Fruit fly (Drosophila melanogaster) whole organism, prepupa: ENCODE results near the gene Gk2.

ENCODE experiments used
- Blimp-1 ChIP-seq: fragments of 200-800 bp; sonication (Bioruptor generic); optimal IDR thresholded peaks from 3 replicates; lab custom pipeline; 2017; ENCODE audit warnings: missing biosample characterization, missing genetic modification characterization, mild to moderate bottlenecking, moderate library complexity, missing genetic modification reagents
- CG10631 ChIP-seq: fragments of 200-800 bp; sonication (Bioruptor generic); optimal IDR thresholded peaks from 2 replicates; lab custom pipeline; 2016; ENCODE audit warnings: missing biosample characterization, missing genetic modification characterization
- CG11294 ChIP-seq: fragments of 200-800 bp; sonication (Bioruptor generic); IDR thresholded peaks from 2 replicates; pipeline ENCODE4 v1.3.6; 2022; ENCODE audit warnings: missing biosample characterization, missing genetic modification characterization
- CG11902 ChIP-seq: fragments of 200-800 bp; sonication (Bioruptor generic); optimal IDR thresholded peaks from 3 replicates; lab custom pipeline; 2016; ENCODE audit warnings: missing biosample characterization, missing genetic modification characterization
- CG15336 ChIP-seq: fragments of 200-800 bp; sonication (Bioruptor generic); IDR thresholded peaks from 2 replicates; pipeline ENCODE4 v1.3.6; 2022; ENCODE audit warnings: missing biosample characterization, missing genetic modification characterization
- CG1621 ChIP-seq: fragments of 200-800 bp; sonication (Bioruptor generic); optimal IDR thresholded peaks from 3 replicates; lab custom pipeline; 2018; ENCODE audit warnings: missing biosample characterization, mild to moderate bottlenecking, missing genetic modification characterization
- CG16779 ChIP-seq: fragments of 200-800 bp; sonication (Bioruptor generic); optimal IDR thresholded peaks from 3 replicates; lab custom pipeline; 2017; ENCODE audit warnings: missing biosample characterization, mild to moderate bottlenecking, missing genetic modification characterization
- CG3032 ChIP-seq: fragments of 200-800 bp; optimal IDR thresholded peaks from 2 replicates; lab custom pipeline; 2019; ENCODE audit warnings: missing biosample characterization, mild to moderate bottlenecking, missing genetic modification characterization, moderate library complexity
- CG34406 ChIP-seq: fragments of 200-800 bp; sonication (Bioruptor generic); optimal IDR thresholded peaks from 3 replicates; lab custom pipeline; 2016; ENCODE audit warnings: missing biosample characterization, missing genetic modification characterization
- CG3919 ChIP-seq: fragments of 200-800 bp; sonication (Bioruptor generic); optimal IDR thresholded peaks from 3 replicates; lab custom pipeline; 2016; ENCODE audit warnings: missing biosample characterization, missing genetic modification characterization
- CG4318 ChIP-seq: fragments of 200-800 bp; sonication (Bioruptor generic); optimal IDR thresholded peaks from 3 replicates; lab custom pipeline; 2017; ENCODE audit warnings: missing biosample characterization, mild to moderate bottlenecking, missing genetic modification characterization
- CG6276 ChIP-seq: fragments of 200-800 bp; sonication (Bioruptor generic); optimal IDR thresholded peaks from 2 replicates; lab custom pipeline; 2017; ENCODE audit warnings: missing biosample characterization, mild to moderate bottlenecking, missing genetic modification characterization
- CG6792 ChIP-seq: fragments of 200-800 bp; sonication (Bioruptor generic); optimal IDR thresholded peaks from 3 replicates; lab custom pipeline; 2016; ENCODE audit warnings: missing biosample characterization, missing genetic modification characterization
- CG6808 ChIP-seq: fragments of 200-800 bp; sonication (Bioruptor generic); optimal IDR thresholded peaks from 3 replicates; lab custom pipeline; 2017; ENCODE audit warnings: missing biosample characterization, missing genetic modification characterization, mild to moderate bottlenecking, moderate library complexity, missing genetic modification reagents
- CG6854 ChIP-seq: fragments of 200-800 bp; sonication (Bioruptor generic); optimal IDR thresholded peaks from 2 replicates; lab custom pipeline; 2017; ENCODE audit warnings: missing biosample characterization, mild to moderate bottlenecking, missing genetic modification characterization
- CG7368 ChIP-seq: fragments of 200-800 bp; sonication (Bioruptor generic); optimal IDR thresholded peaks from 3 replicates; lab custom pipeline; 2016; ENCODE audit warnings: missing biosample characterization, missing genetic modification characterization
- CG8119 ChIP-seq: fragments of 200-800 bp; sonication (Bioruptor generic); IDR thresholded peaks from 3 replicates; pipeline ENCODE4 v1.3.6; 2022; ENCODE audit warnings: missing biosample characterization, missing genetic modification characterization
- CG8319 ChIP-seq: fragments of 200-800 bp; sonication (Bioruptor generic); optimal IDR thresholded peaks from 3 replicates; lab custom pipeline; 2016; ENCODE audit warnings: missing biosample characterization, missing genetic modification characterization
- CG8632 ChIP-seq: fragments of 200-800 bp; sonication (Bioruptor generic); optimal IDR thresholded peaks from 3 replicates; lab custom pipeline; 2016; ENCODE audit warnings: missing biosample characterization, missing genetic modification characterization
- Eip75B ChIP-seq: fragments of 200-800 bp; sonication (Bioruptor generic); optimal IDR thresholded peaks from 3 replicates; lab custom pipeline; 2016; ENCODE audit warnings: missing biosample characterization, missing genetic modification characterization
- Eip93F ChIP-seq: fragments of 200-800 bp; sonication (Bioruptor generic); optimal IDR thresholded peaks from 2 replicates; lab custom pipeline; 2016; ENCODE audit warnings: missing biosample characterization, mild to moderate bottlenecking, missing genetic modification characterization
- Ets21C ChIP-seq: fragments of 200-800 bp; sonication (Bioruptor generic); optimal IDR thresholded peaks from 3 replicates; lab custom pipeline; 2016; ENCODE audit warnings: missing biosample characterization, missing genetic modification characterization
- Gug ChIP-seq: fragments of 200-800 bp; sonication (Bioruptor generic); IDR thresholded peaks from 2 replicates; pipeline ENCODE4 v1.3.6; 2022; ENCODE audit warnings: missing biosample characterization, missing genetic modification characterization
- Hr38 ChIP-seq: sonication (Bioruptor generic); optimal IDR thresholded peaks from 2 replicates; lab custom pipeline; 2016; ENCODE audit warnings: missing biosample characterization, missing genetic modification characterization
- Hr39 ChIP-seq: fragments of 200-800 bp; sonication (Bioruptor generic); optimal IDR thresholded peaks from 2 replicates; lab custom pipeline; 2016; ENCODE audit warnings: missing biosample characterization, missing genetic modification characterization
- Hr4 ChIP-seq: fragments of 200-800 bp; sonication (Bioruptor generic); optimal IDR thresholded peaks from 3 replicates; lab custom pipeline; 2016; ENCODE audit warnings: missing biosample characterization, missing genetic modification characterization
- Lpt ChIP-seq: fragments of 200-800 bp; sonication (Bioruptor generic); optimal IDR thresholded peaks from 3 replicates; lab custom pipeline; 2016; ENCODE audit warnings: missing biosample characterization, missing genetic modification characterization
- OdsH ChIP-seq: fragments of 200-800 bp; sonication (Bioruptor generic); optimal IDR thresholded peaks from 3 replicates; lab custom pipeline; 2016; ENCODE audit warnings: missing biosample characterization, missing genetic modification characterization
- Smox ChIP-seq: fragments of 200-800 bp; sonication (Bioruptor generic); optimal IDR thresholded peaks from 3 replicates; lab custom pipeline; 2016; ENCODE audit warnings: missing biosample characterization, missing genetic modification characterization
- Sox102F ChIP-seq: fragments of 200-800 bp; sonication (Bioruptor generic); optimal IDR thresholded peaks from 2 replicates; lab custom pipeline; 2016; ENCODE audit warnings: missing biosample characterization, mild to moderate bottlenecking, missing genetic modification characterization
- Sox14 ChIP-seq: fragments of 200-800 bp; sonication (Bioruptor generic); optimal IDR thresholded peaks from 3 replicates; lab custom pipeline; 2016; ENCODE audit warnings: missing biosample characterization, missing genetic modification characterization
- achi ChIP-seq: fragments of 200-800 bp; sonication (Bioruptor generic); optimal IDR thresholded peaks from 3 replicates; lab custom pipeline; 2016; ENCODE audit warnings: missing biosample characterization, missing genetic modification characterization
- acj6 ChIP-seq: fragments of 200-800 bp; sonication (Bioruptor generic); optimal IDR thresholded peaks from 3 replicates; lab custom pipeline; 2016; ENCODE audit warnings: missing biosample characterization, missing genetic modification characterization
- cyc ChIP-seq: fragments of 200-800 bp; sonication (Bioruptor generic); optimal IDR thresholded peaks from 3 replicates; lab custom pipeline; 2016; ENCODE audit warnings: missing biosample characterization, missing genetic modification characterization
- dac ChIP-seq: fragments of 200-800 bp; sonication (Bioruptor generic); optimal IDR thresholded peaks from 2 replicates; lab custom pipeline; 2017; ENCODE audit warnings: missing biosample characterization, mild to moderate bottlenecking, missing genetic modification characterization
- eg ChIP-seq: fragments of 200-800 bp; sonication (Bioruptor generic); IDR thresholded peaks from 3 replicates; pipeline ENCODE4 v1.3.6; 2022; ENCODE audit warnings: missing biosample characterization, missing genetic modification characterization
- esn ChIP-seq: fragments of 200-800 bp; sonication (Bioruptor generic); optimal IDR thresholded peaks from 2 replicates; lab custom pipeline; 2016; ENCODE audit warnings: missing biosample characterization, mild to moderate bottlenecking, missing genetic modification characterization, moderate library complexity
- fd59A ChIP-seq: fragments of 200-800 bp; sonication (Bioruptor generic); optimal IDR thresholded peaks from 2 replicates; lab custom pipeline; 2017; ENCODE audit warnings: missing biosample characterization, mild to moderate bottlenecking, missing genetic modification characterization, missing genetic modification reagents
- fkh ChIP-seq: fragments of 200-800 bp; sonication (Bioruptor generic); optimal IDR thresholded peaks from 3 replicates; lab custom pipeline; 2017; ENCODE audit warnings: missing biosample characterization, mild to moderate bottlenecking, missing genetic modification characterization, moderate library complexity
- net ChIP-seq: fragments of 200-800 bp; sonication (Bioruptor generic); optimal IDR thresholded peaks from 3 replicates; lab custom pipeline; 2016; ENCODE audit warnings: missing biosample characterization, missing genetic modification characterization
- pdm3 ChIP-seq: fragments of 200-800 bp; sonication (Bioruptor generic); optimal IDR thresholded peaks from 3 replicates; lab custom pipeline; 2016; ENCODE audit warnings: missing biosample characterization, missing genetic modification characterization
- ss ChIP-seq, 2 experiments: fragments of 200-800 bp; sonication (Bioruptor generic); optimal IDR thresholded peaks; 2 replicates in 1 of 2; 3 replicates in 1 of 2; lab custom pipeline; 2017 to 2018; ENCODE audit warnings: mild to moderate bottlenecking in 2 of 2, missing biosample characterization in 2 of 2, missing genetic modification characterization in 2 of 2, moderate library complexity in 1 of 2
- svp ChIP-seq: fragments of 200-800 bp; sonication (Bioruptor generic); peaks from one replicate; lab custom pipeline; 2016; ENCODE audit warnings: missing biosample characterization, missing genetic modification characterization
- topi ChIP-seq: fragments of 200-800 bp; sonication (Bioruptor generic); optimal IDR thresholded peaks from 3 replicates; lab custom pipeline; 2016; ENCODE audit warnings: missing biosample characterization, missing genetic modification characterization
- vri ChIP-seq: fragments of 200-800 bp; sonication (Bioruptor generic); optimal IDR thresholded peaks from 3 replicates; lab custom pipeline; 2016; ENCODE audit warnings: missing biosample characterization, mild to moderate bottlenecking, missing genetic modification characterization

The Gk2 gene

dm6 chr3L:1702367-1702927 is 35.8 kb upstream of the Gk2 start, which contains the start of gene CG13931 (continued):
- TF ChIP-seq OdsH (GFP tag; lab: Kevin White, UChicago) (peak; percentile 68), Hr38 (GFP tag; lab: Kevin White, UChicago) (no peak), ss (GFP tag; optimal IDR thresholded peaks at IDR 0.05; lab: Kevin White, UChicago) (peak; percentile 17 to 38), CG1621 (tag; lab: Kevin White, UChicago) (peak; percentile 64), topi (GFP tag; lab: Kevin White, UChicago) (peak; percentile 53), CG6854 (GFP tag; lab: Kevin White, UChicago) (no peak), Sox102F (peak; percentile 64), esn (GFP tag; lab: Kevin White, UChicago) (peak; percentile 63), CG8119 (GFP tag; lab: Robert Waterston, UW) (peak; percentile 82), Hr4 (peak; percentile 82), Lpt (GFP tag; lab: Kevin White, UChicago) (peak; percentile 62), CG16779 (tag; lab: Kevin White, UChicago) (peak; percentile 16), Eip93F (GFP tag; lab: Kevin White, UChicago) (no peak), dac (GFP tag; lab: Kevin White, UChicago) (peak; percentile 25), eg (peak; percentile 84), CG6808 (GFP tag; lab: Kevin White, UChicago) (peak; percentile 62), Blimp-1 (GFP tag; lab: Kevin White, UChicago) (no peak), Hr39 (peak; percentile 68)

- no peak for TF ChIP-seq CG4318 (GFP tag; lab: Kevin White, UChicago)
- no peak for TF ChIP-seq CG15336
- no peak for TF ChIP-seq esn (GFP tag; lab: Kevin White, UChicago)
- TF ChIP-seq net (GFP tag; lab: Kevin White, UChicago): no peak
- no peak for TF ChIP-seq acj6 (GFP tag; lab: Kevin White, UChicago)
- TF ChIP-seq Eip75B (GFP tag; lab: Kevin White, UChicago): no peak
- no peak for TF ChIP-seq Ets21C (GFP tag; lab: Kevin White, UChicago)
- TF ChIP-seq CG11294 (GFP tag; lab: Robert Waterston, UW): no peak
- no peak for TF ChIP-seq CG11902 (GFP tag; lab: Kevin White, UChicago)
- no peak for TF ChIP-seq CG7368 (GFP tag; lab: Kevin White, UChicago)
- TF ChIP-seq CG34406: no peak
- TF ChIP-seq, all 60 proteins: peak for 0
Measured at dm6 chr3L:1709161-1709560, 29.0 kb upstream of the Gk2 start.

- no peak for TF ChIP-seq fkh (GFP tag; lab: Kevin White, UChicago)
- TF ChIP-seq CG7368 (GFP tag; lab: Kevin White, UChicago): peak; percentile 15
- TF ChIP-seq Eip75B (GFP tag; lab: Kevin White, UChicago): peak; percentile 53
- peak; percentile 11 for TF ChIP-seq esn (GFP tag; lab: Kevin White, UChicago)
- peak; percentile 53 for TF ChIP-seq topi (GFP tag; lab: Kevin White, UChicago)
- peak; percentile 34 for TF ChIP-seq CG10631 (GFP tag; lab: Kevin White, UChicago)
- no peak for TF ChIP-seq vri
- TF ChIP-seq CG6276: no peak
- TF ChIP-seq CG11902 (GFP tag; lab: Kevin White, UChicago): peak; percentile 5
- peak; percentile 36 for TF ChIP-seq achi (GFP tag; lab: Kevin White, UChicago)
- peak; percentile 22 for TF ChIP-seq CG1621 (tag; lab: Kevin White, UChicago)
- TF ChIP-seq net (GFP tag; lab: Kevin White, UChicago): no peak
- peak; percentile 16 for TF ChIP-seq pdm3
- TF ChIP-seq Blimp-1 (GFP tag; lab: Kevin White, UChicago): peak; percentile 46
- peak; percentile 32 for TF ChIP-seq CG6792 (GFP tag; lab: Kevin White, UChicago)
- TF ChIP-seq CG6808 (GFP tag; lab: Kevin White, UChicago): peak; percentile 20
- TF ChIP-seq CG4318 (GFP tag; lab: Kevin White, UChicago): no peak
- no peak for TF ChIP-seq Gug
- peak; percentile 2 for TF ChIP-seq fd59A (GFP tag; lab: Kevin White, UChicago)
- TF ChIP-seq cyc (GFP tag; lab: Kevin White, UChicago): peak; percentile 49
- peak; percentile 37 for TF ChIP-seq Smox
- TF ChIP-seq CG8319 (GFP tag; lab: Kevin White, UChicago): no peak
- TF ChIP-seq CG11294 (GFP tag; lab: Robert Waterston, UW): 0 out of 2 replicates have a peak, but pooled peaks have one; percentile 26
- peak; percentile 29 for TF ChIP-seq Hr39
- peak; percentile 34; the same call in 1 of the 2 replicates for TF ChIP-seq CG15336
- TF ChIP-seq CG3032 (tag; lab: Kevin White, UChicago): peak; percentile 15
- peak; percentile 34 for TF ChIP-seq acj6 (GFP tag; lab: Kevin White, UChicago)
- TF ChIP-seq CG8632 (GFP tag; lab: Kevin White, UChicago): no peak
- peak; percentile 35 for TF ChIP-seq OdsH (GFP tag; lab: Kevin White, UChicago)
- peak; percentile 23 for TF ChIP-seq Sox14 (GFP tag; lab: Kevin White, UChicago)
- TF ChIP-seq svp (GFP tag; lab: Kevin White, UChicago): peak; percentile 78
- peak; percentile 55 for TF ChIP-seq CG3919 (GFP tag; lab: Kevin White, UChicago)
Measured at dm6 chr3L:1710562-1710961, 27.6 kb upstream of the Gk2 start.
